Worm (Caenorhabditis elegans) whole organism, midembryonic: ENCODE measurements around the gene F21C10.4.

Experiments used
- T22C8.4 ChIP-seq: fragments of 200-800 bp; sonication (Bioruptor generic); IDR thresholded peaks from 2 replicates; pipeline ENCODE4 v1.3.6; 2022; ENCODE audit warnings: missing genetic modification characterization, missing compliant biosample characterization
- flt-1 ChIP-seq: fragments of 200-800 bp; sonication (Bioruptor generic); IDR thresholded peaks from 2 replicates; pipeline ENCODE4 v1.3.6; 2022; ENCODE audit warnings: missing genetic modification characterization, missing compliant biosample characterization
- tab-1 ChIP-seq: fragments of 200-800 bp; sonication (Bioruptor generic); IDR thresholded peaks from 2 replicates; pipeline ENCODE4 v1.3.6; 2022; ENCODE audit warnings: missing genetic modification characterization, missing compliant biosample characterization
- ztf-23 ChIP-seq: fragments of 200-800 bp; sonication (Bioruptor generic); IDR thresholded peaks from 2 replicates; pipeline ENCODE4 v1.3.6; 2022; ENCODE audit warnings: missing genetic modification reagents, missing genetic modification characterization, missing compliant biosample characterization

DNA sequence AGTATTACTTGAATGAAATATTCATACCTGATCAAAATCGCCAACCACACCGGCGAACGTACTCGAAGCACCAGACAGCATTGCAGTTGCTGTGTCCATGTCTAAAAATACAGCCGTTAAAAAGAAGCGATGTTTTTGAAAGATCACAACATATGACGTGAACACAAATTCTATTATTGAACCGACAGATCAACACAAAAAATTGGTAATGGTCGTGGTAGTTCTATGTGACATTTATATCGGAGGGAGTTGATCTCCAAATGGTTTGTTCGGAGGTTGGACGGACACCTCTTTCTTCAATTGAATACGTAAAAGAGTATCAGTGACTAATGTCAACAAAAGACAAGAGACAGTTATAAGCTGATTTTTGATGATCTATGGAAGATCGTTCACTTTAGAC lies 14.9 kb downstream of the F21C10.4 start, which contains the start of gene pitr-3:
- TF ChIP-seq tab-1 (GFP tag; lab: Robert Waterston, UW) (no peak), flt-1 (GFP tag; lab: Robert Waterston, UW) (no peak), T22C8.4 (GFP tag; lab: Robert Waterston, UW) (no peak), ztf-23 (GFP tag; lab: Robert Waterston, UW) (no peak)
